Fruit fly (Drosophila melanogaster) whole organism, embryonic: ENCODE data around the gene CG42375.

ENCODE experiments used
- ATbp ChIP-seq: fragments of 200-800 bp; sonication (Bioruptor generic); optimal IDR thresholded peaks from 2 replicates; lab custom pipeline; 2017; ENCODE audit warnings: missing biosample characterization, mild to moderate bottlenecking, missing genetic modification characterization, missing genetic modification reagents
- Antp ChIP-seq: fragments of 200-800 bp; sonication (Bioruptor generic); optimal IDR thresholded peaks from 3 replicates; lab custom pipeline; 2016; ENCODE audit warnings: missing biosample characterization, missing genetic modification characterization
- Atf3 ChIP-seq: fragments of 200-800 bp; sonication (Bioruptor generic); optimal IDR thresholded peaks from 3 replicates; lab custom pipeline; 2016; ENCODE audit warnings: missing biosample characterization, missing genetic modification characterization
- CG12236 ChIP-seq: fragments of 200-800 bp; sonication (Bioruptor generic); optimal IDR thresholded peaks from 2 replicates; lab custom pipeline; 2016; ENCODE audit warnings: missing biosample characterization, missing genetic modification characterization
- CG17186 ChIP-seq: fragments of 200-800 bp; sonication (Bioruptor generic); optimal IDR thresholded peaks from 3 replicates; lab custom pipeline; 2017; ENCODE audit warnings: missing biosample characterization, missing genetic modification reagents, missing genetic modification characterization
- CG1792 ChIP-seq: fragments of 200-800 bp; sonication (Bioruptor generic); optimal IDR thresholded peaks from 2 replicates; lab custom pipeline; 2016; ENCODE audit warnings: missing biosample characterization, missing genetic modification characterization
- CG33557 ChIP-seq: fragments of 200-800 bp; sonication (Bioruptor generic); optimal IDR thresholded peaks from 2 replicates; lab custom pipeline; 2019; ENCODE audit warnings: missing biosample characterization, mild to moderate bottlenecking, missing genetic modification characterization, moderate library complexity
- CG4404 ChIP-seq: fragments of 200-800 bp; sonication (Bioruptor generic); IDR thresholded peaks from 2 replicates; pipeline ENCODE4 v1.3.6; 2022; ENCODE audit warnings: missing biosample characterization, missing genetic modification characterization
- CG4730 ChIP-seq: fragments of 200-800 bp; sonication (Bioruptor generic); IDR thresholded peaks from 2 replicates; pipeline ENCODE4 v1.3.6; 2022; ENCODE audit warnings: missing biosample characterization, missing genetic modification characterization
- CG6813 ChIP-seq: fragments of 200-800 bp; sonication (Bioruptor generic); optimal IDR thresholded peaks from 2 replicates; lab custom pipeline; 2017; ENCODE audit warnings: missing biosample characterization, missing genetic modification characterization, mild to moderate bottlenecking, moderate library complexity, missing genetic modification reagents
- CG7839 ChIP-seq: fragments of 200-800 bp; sonication (Bioruptor generic); optimal IDR thresholded peaks from 3 replicates; lab custom pipeline; 2018; ENCODE audit warnings: missing biosample characterization, mild to moderate bottlenecking, missing genetic modification characterization, moderate library complexity
- CG8924 ChIP-seq: fragments of 200-800 bp; optimal IDR thresholded peaks from 3 replicates; lab custom pipeline; 2019; ENCODE audit warnings: missing biosample characterization, mild to moderate bottlenecking, missing genetic modification characterization, moderate library complexity
- CG9797 ChIP-seq: fragments of 200-800 bp; sonication (Bioruptor generic); optimal IDR thresholded peaks from 3 replicates; lab custom pipeline; 2018; ENCODE audit warnings: missing biosample characterization, mild to moderate bottlenecking, missing genetic modification characterization
- Eip74EF ChIP-seq, 2 experiments: fragments of 200-800 bp in 1 of 2; fragments of >200 bp in 1 of 2; sonication (Bioruptor generic) in 1 of 2; optimal IDR thresholded peaks; 2 replicates each; lab custom pipeline; 2017 to 2019; ENCODE audit warnings: missing biosample characterization in 2 of 2, missing genetic modification characterization in 2 of 2, mild to moderate bottlenecking in 1 of 2, moderate library complexity in 1 of 2
- Hr3 ChIP-seq: fragments of 200-800 bp; sonication (Bioruptor generic); optimal IDR thresholded peaks from 3 replicates; lab custom pipeline; 2016; ENCODE audit warnings: missing biosample characterization, missing genetic modification characterization
- Hr51 ChIP-seq, 2 experiments: fragments of 200-800 bp; sonication (Bioruptor generic); optimal IDR thresholded peaks; 2 replicates in 1 of 2; 3 replicates in 1 of 2; lab custom pipeline; 2016 to 2018; ENCODE audit warnings: missing biosample characterization in 2 of 2, missing genetic modification characterization in 2 of 2, mild to moderate bottlenecking in 1 of 2, moderate library complexity in 1 of 2
- Mrtf ChIP-seq: fragments of 200-800 bp; sonication (Bioruptor generic); IDR thresholded peaks from 3 replicates; pipeline ENCODE4 v1.3.6; 2022; ENCODE audit warnings: missing biosample characterization, missing genetic modification characterization
- Oaz ChIP-seq: fragments of 200-800 bp; sonication (Bioruptor generic); IDR thresholded peaks from 2 replicates; pipeline ENCODE4 v1.3.6; 2022; ENCODE audit warnings: missing biosample characterization, missing genetic modification characterization
- Pdp1 ChIP-seq, 2 experiments: fragments of 200-800 bp; sonication (Bioruptor generic); optimal IDR thresholded peaks; 3 replicates each; lab custom pipeline; 2016; ENCODE audit warnings: missing biosample characterization in 2 of 2, missing genetic modification characterization in 2 of 2, mild to moderate bottlenecking in 1 of 2, moderate library complexity in 1 of 2
- Scr ChIP-seq: fragments of 200-800 bp; sonication (Bioruptor generic); IDR thresholded peaks from 2 replicates; pipeline ENCODE4 v1.3.6; 2022; ENCODE audit warnings: missing biosample characterization, missing genetic modification characterization; ENCODE audit not compliant: partially characterized antibody
- Ssrp ChIP-seq: fragments of 200-800 bp; sonication (Bioruptor generic); optimal IDR thresholded peaks from 2 replicates; lab custom pipeline; 2018; ENCODE audit warnings: missing biosample characterization, mild to moderate bottlenecking, missing genetic modification characterization, moderate library complexity
- Stat92E ChIP-seq, 3 experiments: fragments of >200 bp in 2 of 3; fragments of 200-800 bp in 1 of 3; sonication (Bioruptor generic) in 1 of 3; optimal IDR thresholded peaks; 2 replicates each; lab custom pipeline; 2017 to 2019; ENCODE audit warnings: missing biosample characterization in 3 of 3, missing genetic modification characterization in 3 of 3, mild to moderate bottlenecking in 1 of 3, moderate library complexity in 1 of 3
- Xrp1 ChIP-seq: fragments of 200-800 bp; sonication (Bioruptor generic); IDR thresholded peaks from 2 replicates; pipeline ENCODE4 v1.3.6; 2022; ENCODE audit warnings: missing biosample characterization, missing genetic modification characterization
- YL-1 ChIP-seq: fragments of 200-800 bp; sonication (Bioruptor generic); optimal IDR thresholded peaks from 3 replicates; lab custom pipeline; 2017; ENCODE audit warnings: missing biosample characterization, mild to moderate bottlenecking, missing genetic modification characterization
- abd-A ChIP-seq: fragments of 200-800 bp; sonication (Bioruptor generic); optimal IDR thresholded peaks from 3 replicates; lab custom pipeline; 2019; ENCODE audit warnings: missing biosample characterization, mild to moderate bottlenecking, missing genetic modification characterization, moderate library complexity
- bigmax ChIP-seq: fragments of 200-800 bp; sonication (Bioruptor generic); optimal IDR thresholded peaks from 2 replicates; lab custom pipeline; 2018; ENCODE audit warnings: missing biosample characterization, mild to moderate bottlenecking, missing genetic modification characterization
- bsh ChIP-seq, 2 experiments: fragments of 200-800 bp; sonication (Bioruptor generic); optimal IDR thresholded peaks; 2 replicates each; lab custom pipeline; 2017 to 2018; ENCODE audit warnings: mild to moderate bottlenecking in 2 of 2, missing biosample characterization in 2 of 2, missing genetic modification characterization in 2 of 2, moderate library complexity in 1 of 2
- chm ChIP-seq: fragments of 200-800 bp; sonication (Bioruptor generic); IDR thresholded peaks from 2 replicates; pipeline ENCODE4 v1.3.6; 2022; ENCODE audit warnings: missing biosample characterization, missing genetic modification characterization
- eve ChIP-seq, 2 experiments: fragments of >200 bp; optimal IDR thresholded peaks; 2 replicates each; lab custom pipeline; 2017; ENCODE audit warnings: missing biosample characterization in 2 of 2, missing genetic modification characterization in 2 of 2
- fru ChIP-seq: fragments of >200 bp; optimal IDR thresholded peaks from 2 replicates; lab custom pipeline; 2017
- gem ChIP-seq: fragments of 200-800 bp; sonication (Bioruptor generic); optimal IDR thresholded peaks from 2 replicates; lab custom pipeline; 2019; ENCODE audit warnings: missing biosample characterization, mild to moderate bottlenecking, missing genetic modification characterization, moderate library complexity
- gfzf ChIP-seq: fragments of 200-800 bp; sonication (Bioruptor generic); optimal IDR thresholded peaks from 2 replicates; lab custom pipeline; 2016; ENCODE audit warnings: missing biosample characterization, mild to moderate bottlenecking, missing genetic modification characterization, moderate library complexity
- gsb-n ChIP-seq: fragments of 200-800 bp; sonication (Bioruptor generic); optimal IDR thresholded peaks from 3 replicates; lab custom pipeline; 2018; ENCODE audit warnings: missing biosample characterization, mild to moderate bottlenecking, missing genetic modification characterization
- knrl ChIP-seq: fragments of 200-800 bp; sonication (Bioruptor generic); IDR thresholded peaks from 3 replicates; pipeline ENCODE4 v1.3.6; 2022; ENCODE audit warnings: missing biosample characterization, missing genetic modification characterization; ENCODE audit not compliant: partially characterized antibody
- lab ChIP-seq: fragments of 200-800 bp; sonication (Bioruptor generic); optimal IDR thresholded peaks from 3 replicates; lab custom pipeline; 2017; ENCODE audit warnings: missing biosample characterization, missing genetic modification characterization, mild to moderate bottlenecking, moderate library complexity, missing genetic modification reagents
- lilli ChIP-seq: fragments of 200-800 bp; sonication (Bioruptor generic); optimal IDR thresholded peaks from 3 replicates; lab custom pipeline; 2016; ENCODE audit warnings: missing biosample characterization, missing genetic modification characterization
- p53 ChIP-seq: fragments of 200-800 bp; sonication (Bioruptor generic); optimal IDR thresholded peaks from 2 replicates; lab custom pipeline; 2016; ENCODE audit warnings: missing biosample characterization, missing genetic modification characterization
- pum ChIP-seq: fragments of 200-800 bp; sonication (Bioruptor generic); optimal IDR thresholded peaks from 2 replicates; lab custom pipeline; 2016; ENCODE audit warnings: missing biosample characterization, missing genetic modification characterization
- sens ChIP-seq: fragments of 200-800 bp; sonication (Bioruptor generic); peaks from one replicate; lab custom pipeline; 2016; ENCODE audit warnings: missing biosample characterization, missing genetic modification characterization
- slou ChIP-seq: fragments of 200-800 bp; sonication (Bioruptor generic); optimal IDR thresholded peaks from 3 replicates; lab custom pipeline; 2016; ENCODE audit warnings: missing biosample characterization, missing genetic modification characterization
- sr ChIP-seq: fragments of 200-800 bp; sonication (Bioruptor generic); IDR thresholded peaks from 3 replicates; pipeline ENCODE4 v1.3.6; 2022; ENCODE audit warnings: missing biosample characterization, missing genetic modification characterization
- sug ChIP-seq: fragments of 200-800 bp; optimal IDR thresholded peaks from 2 replicates; lab custom pipeline; 2019; ENCODE audit warnings: missing biosample characterization, mild to moderate bottlenecking, missing genetic modification characterization, moderate library complexity
- trh ChIP-seq: fragments of 200-800 bp; sonication (Bioruptor generic); optimal IDR thresholded peaks from 2 replicates; lab custom pipeline; 2016; ENCODE audit warnings: missing biosample characterization, missing genetic modification characterization
- unpg ChIP-seq: fragments of 200-800 bp; sonication (Bioruptor generic); optimal IDR thresholded peaks from 3 replicates; lab custom pipeline; 2018; ENCODE audit warnings: missing biosample characterization, mild to moderate bottlenecking, missing genetic modification characterization, moderate library complexity

The CG42375 gene

DNA sequence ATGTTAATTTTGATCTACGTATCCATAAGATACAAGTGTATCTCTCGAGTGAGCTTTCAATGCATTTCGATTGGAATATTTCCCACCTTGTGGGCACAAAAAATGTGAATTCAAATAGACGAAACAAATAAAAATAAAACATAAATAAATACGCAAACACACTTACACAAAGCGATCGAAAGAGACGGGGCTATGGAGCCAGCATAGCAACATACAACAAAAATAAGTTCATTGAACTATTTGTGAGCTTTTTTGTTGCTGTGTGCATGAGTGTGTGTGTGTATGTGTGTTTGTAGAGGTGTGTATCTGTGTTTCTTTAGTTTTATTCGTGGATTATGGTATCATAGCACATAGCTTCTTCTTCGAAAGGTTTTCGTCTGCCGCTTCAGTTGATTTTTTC lies 41.1 kb downstream of the CG42375 start (continued):
- TF ChIP-seq CG9797 (GFP tag; lab: Kevin White, UChicago) (no peak), CG1792 (GFP tag; lab: Kevin White, UChicago) (no peak), CG7839 (tag; lab: Kevin White, UChicago) (no peak), CG4404 (GFP tag; lab: Robert Waterston, UW) (no peak), CG8924 (peak; percentile 4), CG4730 (GFP tag; lab: Robert Waterston, UW) (no peak), sr (GFP tag; lab: Robert Waterston, UW) (no peak), CG33557 (GFP tag; lab: Kevin White, UChicago) (peak; percentile 7), lab (GFP tag; lab: Kevin White, UChicago) (peak; percentile 11), Stat92E (GFP tag; optimal IDR thresholded peaks at IDR 0.05; lab: Kevin White, UChicago) (peak in 1 of 3 experiments; percentile 54), gsb-n (tag; lab: Kevin White, UChicago) (peak; percentile 15), Hr3 (GFP tag; lab: Kevin White, UChicago) (no peak), Ssrp (tag; lab: Kevin White, UChicago) (no peak), CG6813 (GFP tag; lab: Kevin White, UChicago) (peak; percentile 23), pum (GFP tag; lab: Kevin White, UChicago) (no peak), ATbp (GFP tag; lab: Kevin White, UChicago) (peak; percentile 48), CG12236 (GFP tag; lab: Kevin White, UChicago) (no peak), gfzf (no peak), slou (GFP tag; lab: Kevin White, UChicago) (no peak), chm (no peak), Oaz (GFP tag; lab: Robert Waterston, UW) (no peak), unpg (peak; percentile 22), abd-A (tag; lab: Kevin White, UChicago) (peak; percentile 90), Scr (no peak), knrl (no peak), Pdp1 (GFP tag; optimal IDR thresholded peaks at IDR 0.05; lab: Kevin White, UChicago) (peak in 1 of 2 experiments; percentile 22), lilli (GFP tag; lab: Kevin White, UChicago) (no peak)

DNA sequence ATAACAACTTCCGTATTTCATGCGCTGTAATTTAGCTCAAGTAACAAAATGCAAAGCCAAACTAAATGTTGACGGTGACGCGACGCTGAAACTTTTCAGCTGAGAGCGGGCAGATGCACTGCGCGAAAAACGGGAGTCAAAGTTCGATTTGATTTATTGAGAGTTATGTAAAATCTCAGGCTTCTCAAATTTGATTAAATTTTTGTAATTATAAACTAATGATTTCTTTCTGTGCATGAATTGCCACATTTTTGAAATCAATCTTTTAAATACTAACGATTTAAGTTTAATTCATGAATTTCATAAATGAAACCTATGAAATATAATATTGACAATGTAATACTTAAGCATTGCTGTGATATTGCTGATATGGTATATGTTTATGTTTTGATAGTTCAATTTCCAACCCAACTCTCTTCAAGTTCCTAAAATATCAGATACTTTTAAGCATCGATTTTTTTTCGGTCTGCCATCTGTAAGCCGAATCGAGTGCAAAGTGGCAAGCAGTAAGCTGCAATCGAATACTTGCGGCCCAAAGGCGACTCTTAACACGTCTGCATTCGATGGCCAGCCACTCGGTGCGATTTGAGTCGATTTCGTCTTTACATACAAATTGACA lies 43.3 kb downstream of the CG42375 start:
- no peak for TF ChIP-seq trh (GFP tag; lab: Kevin White, UChicago)
- no peak for TF ChIP-seq bigmax (GFP tag; lab: Kevin White, UChicago)
- TF ChIP-seq CG17186 (GFP tag; lab: Kevin White, UChicago) = no peak
- TF ChIP-seq Hr51 (GFP tag; optimal IDR thresholded peaks at IDR 0.05; lab: Kevin White, UChicago) = peak in 1 of 2 experiments; percentile 7
- no peak for TF ChIP-seq YL-1 (GFP tag; lab: Kevin White, UChicago)
- TF ChIP-seq fru = no peak
- TF ChIP-seq Eip74EF (GFP tag; optimal IDR thresholded peaks at IDR 0.05; lab: Kevin White, UChicago) = peak in 1 of 2 experiments; percentile 7
- no peak for TF ChIP-seq p53 (GFP tag; lab: Kevin White, UChicago)
- TF ChIP-seq sug = no peak
- peak in 1 of 2 experiments; percentile 9 for TF ChIP-seq bsh (GFP tag; optimal IDR thresholded peaks at IDR 0.05; lab: Kevin White, UChicago)
- no peak for TF ChIP-seq Antp (GFP tag; lab: Kevin White, UChicago)
- peak; percentile 41 for TF ChIP-seq sens (GFP tag; lab: Kevin White, UChicago)
- TF ChIP-seq Mrtf (GFP tag; lab: Robert Waterston, UW) = no peak
- TF ChIP-seq Xrp1 (GFP tag; lab: Robert Waterston, UW) = peak; percentile 27; the same call in 1 of the 2 replicates
- peak; percentile 3 for TF ChIP-seq gem (tag; lab: Kevin White, UChicago)
- TF ChIP-seq eve (GFP tag; optimal IDR thresholded peaks at IDR 0.05; lab: Kevin White, UChicago) = peak in 1 of 2 experiments; percentile 7
- TF ChIP-seq knrl = no peak
- no peak for TF ChIP-seq Atf3 (GFP tag; lab: Kevin White, UChicago)
- TF ChIP-seq, all 482 proteins: peak for 7
